Fruit fly (Drosophila melanogaster) whole organism, wandering third instar larva: ENCODE data around the gene Rpp20.

Experiments used
- Abd-B ChIP-seq: fragments of >200 bp; optimal IDR thresholded peaks from 2 replicates; lab custom pipeline; 2017; ENCODE audit warnings: missing biosample characterization, missing genetic modification characterization
- Dfd ChIP-seq: fragments of >200 bp; optimal IDR thresholded peaks from 2 replicates; lab custom pipeline; 2017; ENCODE audit warnings: missing biosample characterization, missing genetic modification characterization
- Hr78 ChIP-seq: fragments of >200 bp; optimal IDR thresholded peaks from 2 replicates; lab custom pipeline; 2017; ENCODE audit warnings: missing biosample characterization, missing genetic modification characterization
- Myc ChIP-seq: fragments of >200 bp; optimal IDR thresholded peaks from 2 replicates; lab custom pipeline; 2017
- OdsH ChIP-seq: fragments of 200-800 bp; sonication (Bioruptor generic); optimal IDR thresholded peaks from 2 replicates; lab custom pipeline; 2016; ENCODE audit warnings: missing biosample characterization, mild to moderate bottlenecking, missing genetic modification characterization
- br ChIP-seq: fragments of 200-800 bp; sonication (Bioruptor generic); optimal IDR thresholded peaks from 2 replicates; lab custom pipeline; 2016; ENCODE audit warnings: missing biosample characterization, missing genetic modification characterization
- brk ChIP-seq: fragments of 200-800 bp; sonication (Bioruptor generic); optimal IDR thresholded peaks from 2 replicates; lab custom pipeline; 2016; ENCODE audit warnings: missing biosample characterization, mild to moderate bottlenecking, missing genetic modification characterization
- dmrt93B ChIP-seq: fragments of 200-800 bp; sonication (Bioruptor generic); optimal IDR thresholded peaks from 2 replicates; lab custom pipeline; 2018; ENCODE audit warnings: missing biosample characterization, mild to moderate bottlenecking, missing genetic modification characterization
- foxo ChIP-seq, 2 experiments: fragments of 200-800 bp; sonication (Bioruptor generic); optimal IDR thresholded peaks; 2 replicates in 1 of 2; 3 replicates in 1 of 2; lab custom pipeline; 2016 to 2017; ENCODE audit warnings: missing biosample characterization in 2 of 2, missing genetic modification characterization in 2 of 2
- h ChIP-seq: fragments of 200-800 bp; sonication (Bioruptor generic); optimal IDR thresholded peaks from 3 replicates; lab custom pipeline; 2016; ENCODE audit warnings: missing biosample characterization, mild to moderate bottlenecking, missing genetic modification characterization
- pan ChIP-seq: fragments of >200 bp; optimal IDR thresholded peaks from 2 replicates; lab custom pipeline; 2017
- psq ChIP-seq: fragments of 200-800 bp; sonication (Bioruptor generic); optimal IDR thresholded peaks from 3 replicates; lab custom pipeline; 2017; ENCODE audit warnings: missing biosample characterization, mild to moderate bottlenecking, missing genetic modification characterization, moderate library complexity
- woc ChIP-seq: sonication (Bioruptor generic); optimal IDR thresholded peaks from 2 replicates; lab custom pipeline; 2016; ENCODE audit warnings: missing biosample characterization, mild to moderate bottlenecking, missing genetic modification characterization

DNA sequence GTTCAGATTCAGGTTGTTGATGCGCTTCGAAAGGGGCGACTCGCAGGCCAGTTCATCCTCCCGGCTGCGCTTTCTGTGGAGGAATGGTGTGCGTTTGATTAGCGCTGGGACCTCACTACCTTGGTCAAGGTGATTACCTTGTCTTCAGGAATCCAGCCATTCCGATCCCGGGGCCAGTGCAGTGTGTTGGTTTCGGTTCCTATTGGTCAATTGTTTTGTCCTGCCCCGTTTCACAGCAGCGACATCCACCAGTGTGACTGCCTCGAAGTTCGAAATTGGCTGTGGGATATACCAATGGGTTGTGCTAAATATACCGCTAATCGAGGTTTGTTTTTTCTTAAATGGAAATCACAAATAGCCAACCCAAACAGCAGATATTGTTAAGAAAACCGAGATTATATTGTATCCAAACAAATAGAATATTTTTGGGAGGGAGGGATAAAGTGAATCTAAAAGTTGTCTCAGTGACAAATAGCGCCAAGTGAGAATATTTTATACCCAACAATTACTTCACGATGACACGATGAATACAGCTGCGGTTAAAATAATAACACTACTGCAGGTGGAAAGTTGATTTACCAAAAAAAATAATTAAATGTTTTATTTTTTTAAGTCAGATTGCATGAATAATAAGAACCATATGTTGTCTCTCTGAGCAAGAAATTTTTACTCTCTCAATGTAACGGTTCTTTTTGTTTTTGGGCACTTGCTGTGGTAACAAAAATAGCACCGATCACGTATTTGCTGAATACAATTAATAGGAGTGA lies 49.3 kb upstream of the Rpp20 start, which contains the start of gene CG14229:
- no peak for TF ChIP-seq OdsH (GFP tag; lab: Kevin White, UChicago)
- no peak for TF ChIP-seq Abd-B
- TF ChIP-seq brk (GFP tag; lab: Kevin White, UChicago) = no peak
- no peak for TF ChIP-seq psq
- TF ChIP-seq Myc (lab: Kevin White, UChicago) = no peak
- peak in 1 of 2 experiments; percentile 28 for TF ChIP-seq foxo (GFP tag; optimal IDR thresholded peaks at IDR 0.05; lab: Kevin White, UChicago)
- TF ChIP-seq br (GFP tag; lab: Kevin White, UChicago) = no peak
- peak; percentile 20 for TF ChIP-seq woc
- no peak for TF ChIP-seq dmrt93B (GFP tag; lab: Kevin White, UChicago)
- no peak for TF ChIP-seq Hr78 (GFP tag; lab: Kevin White, UChicago)
- peak; percentile 30 for TF ChIP-seq h (GFP tag; lab: Kevin White, UChicago)
- no peak for TF ChIP-seq pan (lab: Kevin White, UChicago)
- TF ChIP-seq Dfd (GFP tag; lab: Kevin White, UChicago) = no peak
